Worm (Caenorhabditis elegans) whole organism, L2 larva: ENCODE data around the gene cyp-33C11.

Experiments
- ceh-16 ChIP-seq: fragments of 150-350 bp; optimal IDR thresholded peaks from 2 replicates; lab custom pipeline; 2014; ENCODE audit warnings: missing biosample characterization, missing genetic modification characterization
- fos-1 ChIP-seq: fragments of 150-350 bp; optimal IDR thresholded peaks from 2 replicates; lab custom pipeline; 2014; ENCODE audit warnings: missing biosample characterization, missing genetic modification characterization
- lsy-2 ChIP-seq, 2 experiments: fragments of 150-350 bp in 1 of 2; sonication (generic microtip) in 1 of 2; optimal IDR thresholded peaks; 2 replicates each; lab custom pipeline; 2014 to 2017; ENCODE audit warnings: missing biosample characterization in 2 of 2, missing genetic modification characterization in 2 of 2
- nhr-11 ChIP-seq: fragments of 150-350 bp; optimal IDR thresholded peaks from 2 replicates; lab custom pipeline; 2014; ENCODE audit warnings: missing biosample characterization, missing genetic modification characterization
- unc-55 ChIP-seq: fragments of 150-350 bp; sonication (generic microtip); optimal IDR thresholded peaks from 3 replicates; lab custom pipeline; 2014; ENCODE audit warnings: missing biosample characterization, missing genetic modification reagents, missing genetic modification characterization

DNA sequence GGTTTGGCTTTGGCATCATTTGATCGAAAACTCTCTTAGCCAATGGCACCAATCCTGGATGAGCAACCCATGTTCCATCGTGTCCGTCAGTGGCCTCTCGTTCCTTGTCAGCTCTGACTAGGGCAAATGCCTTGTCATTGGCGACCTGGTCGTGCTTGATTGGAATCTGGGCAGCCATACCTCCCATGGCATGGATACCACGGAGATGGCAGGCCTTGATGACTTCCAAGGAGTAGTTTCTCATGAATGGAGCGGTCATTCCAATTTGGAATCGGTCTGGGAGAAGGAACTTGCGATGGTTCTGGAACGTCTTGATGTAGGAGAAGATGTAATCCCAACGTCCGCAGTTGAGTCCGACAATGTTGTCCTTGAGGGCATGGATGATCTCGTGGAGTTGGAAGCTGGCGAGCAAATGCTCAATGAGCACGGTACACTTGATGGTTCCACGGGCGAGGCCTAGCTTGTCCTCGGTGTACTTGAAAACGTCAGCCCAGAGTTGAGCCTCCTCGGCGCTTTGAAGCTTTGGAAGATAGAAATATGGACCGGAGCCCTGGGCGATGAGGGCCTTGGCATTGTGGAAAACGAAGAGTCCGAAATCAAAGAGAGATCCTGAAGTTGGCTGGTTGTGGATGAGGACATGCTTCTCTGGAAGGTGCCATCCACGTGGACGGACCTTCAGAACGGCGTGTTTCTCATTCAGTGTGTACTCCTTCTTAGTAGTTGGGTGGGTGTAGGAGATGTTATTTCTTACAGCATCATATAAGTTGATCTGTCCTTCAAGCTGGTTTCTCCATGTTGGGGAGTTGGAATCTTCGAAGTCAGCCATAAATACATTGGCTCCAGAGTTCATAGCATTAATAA is 12.4 kb upstream of the cyp-33C11 start:
- TF ChIP-seq unc-55 (GFP tag; lab: Kevin White, UChicago) (no peak), nhr-11 (tag; lab: Kevin White, UChicago) (no peak), fos-1 (no peak), ceh-16 (tag; lab: Kevin White, UChicago) (no peak), lsy-2 (tag; optimal IDR thresholded peaks at IDR 0.05; lab: Kevin White, UChicago) (no peak)
